Fruit fly (Drosophila melanogaster) whole organism, adult: ENCODE measurements around the gene Tektin-C.

ENCODE experiments used
- CG1620 ChIP-seq: fragments of 200-800 bp; sonication (Bioruptor generic); optimal IDR thresholded peaks from 2 replicates; lab custom pipeline; 2016; ENCODE audit warnings: missing biosample characterization, missing genetic modification characterization
- CG5204 ChIP-seq: fragments of 200-800 bp; sonication (Bioruptor generic); optimal IDR thresholded peaks from 2 replicates; lab custom pipeline; 2016; ENCODE audit warnings: missing biosample characterization, missing genetic modification characterization
- CG7101 ChIP-seq: fragments of 200-800 bp; sonication (Bioruptor generic); optimal IDR thresholded peaks from 2 replicates; lab custom pipeline; 2018; ENCODE audit warnings: missing biosample characterization, mild to moderate bottlenecking, missing genetic modification characterization, moderate library complexity
- Clk ChIP-seq: fragments of 200-800 bp; sonication (Bioruptor generic); optimal IDR thresholded peaks from 2 replicates; lab custom pipeline; 2017; ENCODE audit warnings: missing biosample characterization, missing genetic modification characterization
- Crg-1 ChIP-seq: fragments of 200-800 bp; sonication (Bioruptor generic); optimal IDR thresholded peaks from 2 replicates; lab custom pipeline; 2016; ENCODE audit warnings: missing biosample characterization, missing genetic modification characterization
- Hr96 ChIP-seq: fragments of 200-800 bp; sonication (Bioruptor generic); optimal IDR thresholded peaks from 2 replicates; lab custom pipeline; 2016; ENCODE audit warnings: missing biosample characterization, missing genetic modification characterization
- bab1 ChIP-seq: fragments of 200-800 bp; sonication (Bioruptor generic); optimal IDR thresholded peaks from 3 replicates; lab custom pipeline; 2019; ENCODE audit warnings: missing biosample characterization, mild to moderate bottlenecking, missing genetic modification characterization, moderate library complexity
- cic ChIP-seq: fragments of 200-800 bp; sonication (Bioruptor generic); optimal IDR thresholded peaks from 2 replicates; lab custom pipeline; 2017; ENCODE audit warnings: missing biosample characterization, mild to moderate bottlenecking, missing genetic modification characterization, moderate library complexity
- cnc ChIP-seq, 2 experiments: fragments of >200 bp; optimal IDR thresholded peaks; 2 replicates each; lab custom pipeline; 2017
- toe ChIP-seq: fragments of 200-800 bp; sonication (Bioruptor generic); optimal IDR thresholded peaks from 2 replicates; lab custom pipeline; 2016; ENCODE audit warnings: missing biosample characterization, missing genetic modification characterization

- TF ChIP-seq Crg-1 (GFP tag; lab: Kevin White, UChicago) (no peak), CG7101 (tag; lab: Kevin White, UChicago) (no peak), cic (GFP tag; lab: Kevin White, UChicago) (peak; percentile 75), toe (GFP tag; lab: Kevin White, UChicago) (no peak), Hr96 (GFP tag; lab: Kevin White, UChicago) (no peak), Clk (GFP tag; lab: Kevin White, UChicago) (no peak), CG1620 (no peak), cnc (optimal IDR thresholded peaks at IDR 0.05; lab: Kevin White, UChicago) (no peak), bab1 (GFP tag; lab: Kevin White, UChicago) (no peak), CG5204 (GFP tag; lab: Kevin White, UChicago) (no peak)
Observed at dm6 chr3L:5770113-5770798, 26.1 kb downstream of the Tektin-C start.
